Worm (Caenorhabditis elegans): ENCODE results near the gene metl-9.

ce11 chrX:5193402-5193801 is 14.5 kb upstream of the metl-9 start:
- TF ChIP-seq nhr-237 (tag; optimal IDR thresholded peaks at IDR 0.05) (no peak), snpc-4 (tag; optimal IDR thresholded peaks at IDR 0.05) (no peak), elt-3 (tag; optimal IDR thresholded peaks at IDR 0.05) (no peak), unc-39 (tag; optimal IDR thresholded peaks at IDR 0.05) (no peak), fkh-10 (GFP tag; optimal IDR thresholded peaks at IDR 0.05) (no peak)
